Fruit fly (Drosophila melanogaster) whole organism, embryonic: ENCODE measurements around the gene CG14088.

Experiments
- Atf6 ChIP-seq: fragments of 200-800 bp; sonication (Bioruptor generic); IDR thresholded peaks from 2 replicates; pipeline ENCODE4 v1.3.6; 2022; ENCODE audit warnings: missing biosample characterization, missing genetic modification characterization
- CG10543 ChIP-seq: fragments of 200-800 bp; sonication (Bioruptor generic); optimal IDR thresholded peaks from 3 replicates; lab custom pipeline; 2017; ENCODE audit warnings: missing biosample characterization, mild to moderate bottlenecking, missing genetic modification characterization, moderate library complexity
- CG13296 ChIP-seq: fragments of 200-800 bp; sonication (Bioruptor generic); optimal IDR thresholded peaks from 3 replicates; lab custom pipeline; 2018; ENCODE audit warnings: missing biosample characterization, mild to moderate bottlenecking, missing genetic modification characterization
- CG13894 ChIP-seq: fragments of 200-800 bp; sonication (Bioruptor generic); optimal IDR thresholded peaks from 3 replicates; lab custom pipeline; 2018; ENCODE audit warnings: missing biosample characterization, mild to moderate bottlenecking, missing genetic modification characterization, moderate library complexity
- CG15479 ChIP-seq: fragments of 200-800 bp; sonication (Bioruptor generic); optimal IDR thresholded peaks from 3 replicates; lab custom pipeline; 2019; ENCODE audit warnings: missing biosample characterization, mild to moderate bottlenecking, missing genetic modification characterization, moderate library complexity
- CG31388 ChIP-seq: fragments of 200-800 bp; sonication (Bioruptor generic); optimal IDR thresholded peaks from 2 replicates; lab custom pipeline; 2016; ENCODE audit warnings: missing biosample characterization, missing genetic modification characterization
- CG34376 ChIP-seq: fragments of 200-800 bp; sonication (Bioruptor generic); optimal IDR thresholded peaks from 2 replicates; lab custom pipeline; 2018; ENCODE audit warnings: missing biosample characterization, mild to moderate bottlenecking, missing genetic modification characterization
- CG4820 ChIP-seq: fragments of 200-800 bp; sonication (Bioruptor generic); optimal IDR thresholded peaks from 3 replicates; lab custom pipeline; 2016; ENCODE audit warnings: missing biosample characterization, missing genetic modification characterization
- CG4854 ChIP-seq: fragments of 200-800 bp; sonication (Bioruptor generic); optimal IDR thresholded peaks from 2 replicates; lab custom pipeline; 2016; ENCODE audit warnings: missing biosample characterization, missing genetic modification characterization, inconsistent platforms
- CG7556 ChIP-seq: fragments of 200-800 bp; sonication (Bioruptor generic); optimal IDR thresholded peaks from 2 replicates; lab custom pipeline; 2017; ENCODE audit warnings: missing biosample characterization, mild to moderate bottlenecking, missing genetic modification characterization
- CG8388 ChIP-seq: fragments of 200-800 bp; sonication (Bioruptor generic); optimal IDR thresholded peaks from 2 replicates; lab custom pipeline; 2019; ENCODE audit warnings: missing biosample characterization, mild to moderate bottlenecking, missing genetic modification characterization, moderate library complexity
- Deaf1 ChIP-seq: fragments of 200-800 bp; optimal IDR thresholded peaks from 3 replicates; lab custom pipeline; 2019; ENCODE audit warnings: missing biosample characterization, mild to moderate bottlenecking, missing genetic modification characterization, moderate library complexity
- Dfd ChIP-seq, 2 experiments: fragments of >200 bp; optimal IDR thresholded peaks; 2 replicates each; lab custom pipeline; 2017; ENCODE audit warnings: missing biosample characterization in 2 of 2, missing genetic modification characterization in 2 of 2
- ERR ChIP-seq: fragments of 200-800 bp; sonication (Bioruptor generic); optimal IDR thresholded peaks from 2 replicates; lab custom pipeline; 2016; ENCODE audit warnings: missing biosample characterization, missing genetic modification characterization
- Ets65A ChIP-seq: fragments of 200-800 bp; sonication (Bioruptor generic); peaks from one replicate; lab custom pipeline; 2016; ENCODE audit warnings: missing biosample characterization, missing genetic modification characterization
- GATAe ChIP-seq: fragments of 200-800 bp; sonication (Bioruptor generic); conservative IDR thresholded peaks from 2 replicates; pipeline ENCODE4 v1.3.6; 2022; ENCODE audit warnings: missing biosample characterization, missing genetic modification characterization
- HLH3B ChIP-seq: fragments of 200-800 bp; sonication (Bioruptor generic); IDR thresholded peaks from 2 replicates; pipeline ENCODE4 v1.3.6; 2022; ENCODE audit warnings: missing biosample characterization, missing genetic modification characterization
- Hsf ChIP-seq: fragments of 200-800 bp; sonication (Bioruptor generic); optimal IDR thresholded peaks from 3 replicates; lab custom pipeline; 2016; ENCODE audit warnings: missing biosample characterization, missing genetic modification characterization
- Kr ChIP-seq: fragments of 200-800 bp; sonication (Bioruptor generic); optimal IDR thresholded peaks from 2 replicates; lab custom pipeline; 2017; ENCODE audit warnings: missing biosample characterization, mild to moderate bottlenecking, missing genetic modification characterization
- Med ChIP-seq: fragments of 200-800 bp; sonication (Bioruptor generic); peaks from one replicate; lab custom pipeline; 2016; ENCODE audit warnings: missing biosample characterization, missing genetic modification characterization, mild to moderate bottlenecking, inconsistent platforms, moderate library complexity
- NK7.1 ChIP-seq: fragments of 200-800 bp; sonication (Bioruptor generic); optimal IDR thresholded peaks from 3 replicates; lab custom pipeline; 2016; ENCODE audit warnings: missing biosample characterization, missing genetic modification characterization
- Xbp1 ChIP-seq: fragments of 200-800 bp; sonication (Bioruptor generic); optimal IDR thresholded peaks from 3 replicates; lab custom pipeline; 2016; ENCODE audit warnings: missing biosample characterization, mild to moderate bottlenecking, missing genetic modification characterization
- ase ChIP-seq: fragments of 200-800 bp; sonication (Bioruptor generic); IDR thresholded peaks from 3 replicates; pipeline ENCODE4 v1.3.6; 2022; ENCODE audit warnings: missing biosample characterization, missing genetic modification characterization
- chif ChIP-seq, 2 experiments: fragments of 200-800 bp; sonication (Bioruptor generic); optimal IDR thresholded peaks; 3 replicates each; lab custom pipeline; 2016; ENCODE audit warnings: missing biosample characterization in 2 of 2, missing genetic modification characterization in 2 of 2
- crp ChIP-seq, 2 experiments: fragments of 200-800 bp; sonication (Bioruptor generic); optimal IDR thresholded peaks; 2 replicates in 1 of 2; 3 replicates in 1 of 2; lab custom pipeline; 2017; ENCODE audit warnings: missing biosample characterization in 2 of 2, missing genetic modification characterization in 2 of 2, mild to moderate bottlenecking in 1 of 2, moderate library complexity in 1 of 2
- disco-r ChIP-seq: fragments of 200-800 bp; sonication (Bioruptor generic); optimal IDR thresholded peaks from 2 replicates; lab custom pipeline; 2016; ENCODE audit warnings: missing biosample characterization, missing genetic modification characterization
- ems ChIP-seq: fragments of 200-800 bp; sonication (Bioruptor generic); optimal IDR thresholded peaks from 3 replicates; lab custom pipeline; 2016; ENCODE audit warnings: missing biosample characterization, missing genetic modification characterization
- ewg ChIP-seq: fragments of 200-800 bp; sonication (Bioruptor generic); optimal IDR thresholded peaks from 3 replicates; lab custom pipeline; 2017; ENCODE audit warnings: mild to moderate bottlenecking, missing biosample characterization, missing genetic modification reagents, missing genetic modification characterization
- exex ChIP-seq: fragments of 200-800 bp; sonication (Bioruptor generic); optimal IDR thresholded peaks from 4 replicates; lab custom pipeline; 2018; ENCODE audit warnings: missing biosample characterization, mild to moderate bottlenecking, missing genetic modification characterization, moderate library complexity
- fd3F ChIP-seq: fragments of 200-800 bp; sonication (Bioruptor generic); optimal IDR thresholded peaks from 2 replicates; lab custom pipeline; 2018; ENCODE audit warnings: missing biosample characterization, mild to moderate bottlenecking, missing genetic modification characterization, moderate library complexity
- fd64A ChIP-seq: fragments of 200-800 bp; sonication (Bioruptor generic); optimal IDR thresholded peaks from 3 replicates; lab custom pipeline; 2018; ENCODE audit warnings: missing biosample characterization, mild to moderate bottlenecking, missing genetic modification characterization
- gem ChIP-seq: fragments of 200-800 bp; sonication (Bioruptor generic); optimal IDR thresholded peaks from 2 replicates; lab custom pipeline; 2019; ENCODE audit warnings: missing biosample characterization, mild to moderate bottlenecking, missing genetic modification characterization, moderate library complexity
- grn ChIP-seq: fragments of 200-800 bp; sonication (Bioruptor generic); optimal IDR thresholded peaks from 3 replicates; lab custom pipeline; 2017; ENCODE audit warnings: missing biosample characterization, missing genetic modification characterization
- gt ChIP-seq: fragments of 200-800 bp; sonication (Bioruptor generic); IDR thresholded peaks from 2 replicates; pipeline ENCODE4 v1.3.6; 2022; ENCODE audit warnings: missing biosample characterization, missing genetic modification characterization
- luna ChIP-seq: fragments of 200-800 bp; sonication (Bioruptor generic); optimal IDR thresholded peaks from 2 replicates; lab custom pipeline; 2016; ENCODE audit warnings: missing biosample characterization, missing genetic modification characterization
- mirr ChIP-seq: fragments of 200-800 bp; sonication (Bioruptor generic); optimal IDR thresholded peaks from 3 replicates; lab custom pipeline; 2018; ENCODE audit warnings: missing biosample characterization, mild to moderate bottlenecking, missing genetic modification characterization
- mld ChIP-seq: fragments of 200-800 bp; sonication (Bioruptor generic); IDR thresholded peaks from 3 replicates; pipeline ENCODE4 v1.3.6; 2022; ENCODE audit warnings: missing biosample characterization, missing genetic modification characterization; ENCODE audit not compliant: partially characterized antibody
- p53 ChIP-seq: fragments of 200-800 bp; sonication (Bioruptor generic); optimal IDR thresholded peaks from 2 replicates; lab custom pipeline; 2016; ENCODE audit warnings: missing biosample characterization, missing genetic modification characterization
- pan ChIP-seq, 4 experiments: fragments of >200 bp in 3 of 4; fragments of 200-800 bp in 1 of 4; sonication (Bioruptor generic) in 1 of 4; optimal IDR thresholded peaks in 3 of 4; IDR thresholded peaks in 1 of 4; 2 replicates each; pipeline versions ENCODE4 v1.3.6 to Lab custom; 2017 to 2022; ENCODE audit warnings: missing biosample characterization in 2 of 4, missing genetic modification characterization in 2 of 4, mixed read lengths in 1 of 4
- run ChIP-seq: fragments of 200-800 bp; sonication (Bioruptor generic); optimal IDR thresholded peaks from 3 replicates; lab custom pipeline; 2018; ENCODE audit warnings: missing biosample characterization, mild to moderate bottlenecking, missing genetic modification characterization
- salm ChIP-seq: fragments of 200-800 bp; sonication (Bioruptor generic); optimal IDR thresholded peaks from 2 replicates; lab custom pipeline; 2018; ENCODE audit warnings: missing biosample characterization, mild to moderate bottlenecking, missing genetic modification characterization
- sens ChIP-seq: fragments of 200-800 bp; sonication (Bioruptor generic); peaks from one replicate; lab custom pipeline; 2016; ENCODE audit warnings: missing biosample characterization, missing genetic modification characterization
- slou ChIP-seq: fragments of 200-800 bp; sonication (Bioruptor generic); optimal IDR thresholded peaks from 3 replicates; lab custom pipeline; 2016; ENCODE audit warnings: missing biosample characterization, missing genetic modification characterization
- so ChIP-seq: fragments of 200-800 bp; sonication (Bioruptor generic); IDR thresholded peaks from 3 replicates; pipeline ENCODE4 v1.3.6; 2022; ENCODE audit warnings: missing biosample characterization, missing genetic modification characterization
- sr ChIP-seq: fragments of 200-800 bp; sonication (Bioruptor generic); IDR thresholded peaks from 3 replicates; pipeline ENCODE4 v1.3.6; 2022; ENCODE audit warnings: missing biosample characterization, missing genetic modification characterization
- sug ChIP-seq: fragments of 200-800 bp; optimal IDR thresholded peaks from 2 replicates; lab custom pipeline; 2019; ENCODE audit warnings: missing biosample characterization, mild to moderate bottlenecking, missing genetic modification characterization, moderate library complexity
- tin ChIP-seq: fragments of 200-800 bp; sonication (Bioruptor generic); optimal IDR thresholded peaks from 3 replicates; lab custom pipeline; 2016; ENCODE audit warnings: missing biosample characterization, missing genetic modification characterization
- wor ChIP-seq: fragments of 200-800 bp; sonication (Bioruptor generic); IDR thresholded peaks from 2 replicates; pipeline ENCODE4 v1.3.6; 2022; ENCODE audit warnings: missing biosample characterization, missing genetic modification characterization
- yki ChIP-seq: fragments of >200 bp; optimal IDR thresholded peaks from 3 replicates; lab custom pipeline; 2018

Gene CG14088

dm6 chr3L:19291465-19292413 lies 21.3 kb upstream of the CG14088 start:
- no peak for TF ChIP-seq HLH3B
- TF ChIP-seq Deaf1 (tag; lab: Kevin White, UChicago) = peak; percentile 7
- TF ChIP-seq Med (GFP tag; lab: Kevin White, UChicago) = peak; percentile 72
- TF ChIP-seq Ets65A (GFP tag; lab: Kevin White, UChicago) = peak; percentile 35
- peak; percentile 78 for TF ChIP-seq CG13894
- peak; percentile 49 for TF ChIP-seq sr (GFP tag; lab: Robert Waterston, UW)
- peak; percentile 95 for TF ChIP-seq ERR
- no peak for TF ChIP-seq Kr (GFP tag; lab: Kevin White, UChicago)
- 0 out of 3 replicates have a peak, but pooled peaks have one; percentile 32 for TF ChIP-seq mld

- TF ChIP-seq tin (GFP tag; lab: Kevin White, UChicago) = no peak
- no peak for TF ChIP-seq salm (tag; lab: Kevin White, UChicago)
- no peak for TF ChIP-seq wor (GFP tag; lab: Robert Waterston, UW)
- TF ChIP-seq so (GFP tag; lab: Robert Waterston, UW) = no peak
- TF ChIP-seq yki (lab: Kevin White, UChicago) = no peak
- TF ChIP-seq fd3F (GFP tag; lab: Kevin White, UChicago) = no peak
- TF ChIP-seq CG7556 (GFP tag; lab: Kevin White, UChicago) = no peak
- no peak for TF ChIP-seq p53 (GFP tag; lab: Kevin White, UChicago)
- TF ChIP-seq luna (GFP tag; lab: Kevin White, UChicago) = no peak
- no peak for TF ChIP-seq Hsf (GFP tag; lab: Kevin White, UChicago)
- peak; percentile 37; the same call in 1 of the 2 replicates for TF ChIP-seq GATAe
- TF ChIP-seq NK7.1 (GFP tag; lab: Kevin White, UChicago) = no peak
- TF ChIP-seq gt (GFP tag; lab: Robert Waterston, UW) = no peak
- no peak for TF ChIP-seq fd64A (GFP tag; lab: Kevin White, UChicago)
- TF ChIP-seq CG8388 (GFP tag; lab: Kevin White, UChicago) = no peak
- peak; percentile 68 for TF ChIP-seq run
- 0 out of 2 replicates have a peak, but pooled peaks have one; percentile 24 for TF ChIP-seq Atf6 (GFP tag; lab: Robert Waterston, UW)
- TF ChIP-seq sens (GFP tag; lab: Kevin White, UChicago) = no peak
- no peak for TF ChIP-seq CG31388 (GFP tag; lab: Kevin White, UChicago)
- TF ChIP-seq ewg = no peak
- no peak for TF ChIP-seq pan (optimal IDR thresholded peaks at IDR 0.05; lab: Kevin White, UChicago)
- TF ChIP-seq pan (GFP tag; optimal IDR thresholded peaks at IDR 0.05 in 1 of 2, IDR thresholded peaks at IDR 0.05 in 1 of 2) = no peak
- no peak for TF ChIP-seq crp (GFP tag; optimal IDR thresholded peaks at IDR 0.05; lab: Kevin White, UChicago)
- TF ChIP-seq disco-r = no peak
- peak; percentile 99 for TF ChIP-seq exex (tag; lab: Kevin White, UChicago)
- TF ChIP-seq grn (GFP tag; lab: Kevin White, UChicago) = peak; percentile 84
- no peak for TF ChIP-seq slou (GFP tag; lab: Kevin White, UChicago)
- TF ChIP-seq CG13296 (GFP tag; lab: Kevin White, UChicago) = no peak
- TF ChIP-seq CG4820 (GFP tag; lab: Kevin White, UChicago) = no peak
- no peak for TF ChIP-seq Dfd (GFP tag; optimal IDR thresholded peaks at IDR 0.05; lab: Kevin White, UChicago)
- TF ChIP-seq chif (GFP tag; optimal IDR thresholded peaks at IDR 0.05; lab: Kevin White, UChicago) = no peak
- no peak for TF ChIP-seq ase (GFP tag; lab: Robert Waterston, UW)
- TF ChIP-seq gem (tag; lab: Kevin White, UChicago) = no peak
- TF ChIP-seq CG4854 = no peak
- peak; percentile 95 for TF ChIP-seq mirr (GFP tag; lab: Kevin White, UChicago)
- peak; percentile 26 for TF ChIP-seq CG34376 (GFP tag; lab: Kevin White, UChicago)
- peak; percentile 21 for TF ChIP-seq CG15479 (GFP tag; lab: Kevin White, UChicago)
- TF ChIP-seq Xbp1 (GFP tag; lab: Kevin White, UChicago) = no peak
- peak; percentile 8 for TF ChIP-seq CG10543 (GFP tag; lab: Kevin White, UChicago)
- TF ChIP-seq ems (GFP tag; lab: Kevin White, UChicago) = no peak
- peak; percentile 85 for TF ChIP-seq sug (tag; lab: Kevin White, UChicago)
Observed at dm6 chr3L:19289411-19289810, 19.0 kb upstream of the CG14088 start.
